Fruit fly (Drosophila melanogaster): ENCODE measurements around the gene Ncoa6.

Gene Ncoa6

dm6 chr2L:5305240-5305875 lies 21.1 kb downstream of the Ncoa6 start (continued):
- TF ChIP-seq Ets21C (GFP tag; optimal IDR thresholded peaks at IDR 0.05) = no peak
- TF ChIP-seq CG1621 (tag; optimal IDR thresholded peaks at IDR 0.05) = peak; percentile 16
- no peak for TF ChIP-seq Sox15 (GFP tag; optimal IDR thresholded peaks at IDR 0.05)
- no peak for TF ChIP-seq CG9139 (GFP tag; optimal IDR thresholded peaks at IDR 0.05)
- no peak for TF ChIP-seq CG8632 (GFP tag; optimal IDR thresholded peaks at IDR 0.05)
- no peak for TF ChIP-seq Hr4 (GFP tag; optimal IDR thresholded peaks at IDR 0.05)
- TF ChIP-seq CG16779 (tag; optimal IDR thresholded peaks at IDR 0.05) = peak; percentile 52
- TF ChIP-seq CG10669 (GFP tag; optimal IDR thresholded peaks at IDR 0.05) = no peak
- TF ChIP-seq CG4318 (GFP tag; optimal IDR thresholded peaks at IDR 0.05) = no peak
- peak; percentile 42 for TF ChIP-seq fd85E (GFP tag; optimal IDR thresholded peaks at IDR 0.05)
- TF ChIP-seq svp (GFP tag) = peak; percentile 93
- TF ChIP-seq CG8119 (GFP tag; IDR thresholded peaks at IDR 0.05) = no peak
- TF ChIP-seq CG32006 (GFP tag; optimal IDR thresholded peaks at IDR 0.05) = no peak
- no peak for TF ChIP-seq CG6792 (GFP tag; optimal IDR thresholded peaks at IDR 0.05)
- no peak for TF ChIP-seq CG11294 (GFP tag; IDR thresholded peaks at IDR 0.05)
- no peak for TF ChIP-seq CG10631 (GFP tag; optimal IDR thresholded peaks at IDR 0.05)
- no peak for TF ChIP-seq CG34406 (GFP tag; optimal IDR thresholded peaks at IDR 0.05)
- peak; percentile 72 for TF ChIP-seq Eip75B (GFP tag; optimal IDR thresholded peaks at IDR 0.05)
- no peak for TF ChIP-seq acj6 (GFP tag; optimal IDR thresholded peaks at IDR 0.05)
- TF ChIP-seq vri (GFP tag; optimal IDR thresholded peaks at IDR 0.05) = peak; percentile 100
- TF ChIP-seq CG3919 (GFP tag; optimal IDR thresholded peaks at IDR 0.05) = peak; percentile 64
- TF ChIP-seq CG31627 (GFP tag; optimal IDR thresholded peaks at IDR 0.05) = no peak

dm6 chr2L:5304367-5304766 lies 22.1 kb downstream of the Ncoa6 start:
- no peak for TF ChIP-seq svp (GFP tag)
- no peak for TF ChIP-seq fkh (GFP tag; optimal IDR thresholded peaks at IDR 0.05)
- TF ChIP-seq Hr4 (GFP tag; optimal IDR thresholded peaks at IDR 0.05) = no peak
- TF ChIP-seq topi (GFP tag; optimal IDR thresholded peaks at IDR 0.05) = no peak
- TF ChIP-seq Met (GFP tag; optimal IDR thresholded peaks at IDR 0.05) = no peak
- no peak for TF ChIP-seq Smox (GFP tag; optimal IDR thresholded peaks at IDR 0.05)
- TF ChIP-seq CG8319 (GFP tag; optimal IDR thresholded peaks at IDR 0.05) = no peak
- TF ChIP-seq Ets21C (GFP tag; optimal IDR thresholded peaks at IDR 0.05) = no peak
- TF ChIP-seq vri (GFP tag; optimal IDR thresholded peaks at IDR 0.05) = peak; percentile 12
- TF ChIP-seq CG11294 (GFP tag; IDR thresholded peaks at IDR 0.05) = no peak
- TF ChIP-seq CG3032 (tag; optimal IDR thresholded peaks at IDR 0.05) = no peak
- TF ChIP-seq Hr38 (GFP tag; optimal IDR thresholded peaks at IDR 0.05) = no peak
- TF ChIP-seq CG7368 (GFP tag; optimal IDR thresholded peaks at IDR 0.05) = no peak
- peak; percentile 49 for TF ChIP-seq dsx (GFP tag; optimal IDR thresholded peaks at IDR 0.05; ENCODE audit: poor library complexity, severe bottlenecking)
- TF ChIP-seq Sox14 (GFP tag; optimal IDR thresholded peaks at IDR 0.05) = no peak
- no peak for TF ChIP-seq CG16779 (tag; optimal IDR thresholded peaks at IDR 0.05)

- no peak for TF ChIP-seq CG11902 (GFP tag; optimal IDR thresholded peaks at IDR 0.05)
- TF ChIP-seq Sox15 (GFP tag; optimal IDR thresholded peaks at IDR 0.05) = no peak
- no peak for TF ChIP-seq CG4318 (GFP tag; optimal IDR thresholded peaks at IDR 0.05)
- no peak for TF ChIP-seq Met (GFP tag; optimal IDR thresholded peaks at IDR 0.05)
- no peak for TF ChIP-seq Smox (GFP tag; optimal IDR thresholded peaks at IDR 0.05)
- no peak for TF ChIP-seq OdsH (GFP tag; optimal IDR thresholded peaks at IDR 0.05)
- no peak for TF ChIP-seq net (GFP tag; optimal IDR thresholded peaks at IDR 0.05)
- TF ChIP-seq CG11762 (GFP tag; optimal IDR thresholded peaks at IDR 0.05; ENCODE audit: insufficient read depth) = no peak
- no peak for TF ChIP-seq CG10631 (GFP tag; optimal IDR thresholded peaks at IDR 0.05)
- TF ChIP-seq CG3919 (GFP tag; optimal IDR thresholded peaks at IDR 0.05) = no peak
- TF ChIP-seq CG8632 (GFP tag; optimal IDR thresholded peaks at IDR 0.05) = no peak
- TF ChIP-seq esn (GFP tag; optimal IDR thresholded peaks at IDR 0.05) = no peak
- peak; percentile 51; the same call in 1 of the 2 replicates for TF ChIP-seq Gug (GFP tag; IDR thresholded peaks at IDR 0.05)
- no peak for TF ChIP-seq CG6854 (GFP tag; optimal IDR thresholded peaks at IDR 0.05)
- TF ChIP-seq CG1621 (tag; optimal IDR thresholded peaks at IDR 0.05) = no peak
- TF ChIP-seq CG6792 (GFP tag; optimal IDR thresholded peaks at IDR 0.05) = no peak
- TF ChIP-seq lz (GFP tag; optimal IDR thresholded peaks at IDR 0.05) = no peak
- TF ChIP-seq eg (GFP tag; IDR thresholded peaks at IDR 0.05) = peak; percentile 59; the same call in 2 of the 3 replicates
- no peak for TF ChIP-seq Hr38 (GFP tag; optimal IDR thresholded peaks at IDR 0.05)
- peak; percentile 89 for TF ChIP-seq fkh (GFP tag; optimal IDR thresholded peaks at IDR 0.05)
- TF ChIP-seq CG9139 (GFP tag; optimal IDR thresholded peaks at IDR 0.05) = no peak
- peak; percentile 84 for TF ChIP-seq vri (GFP tag; optimal IDR thresholded peaks at IDR 0.05)
- TF ChIP-seq svp (GFP tag) = peak; percentile 64
- no peak for TF ChIP-seq salr (GFP tag; optimal IDR thresholded peaks at IDR 0.05)
- no peak for TF ChIP-seq achi (GFP tag; optimal IDR thresholded peaks at IDR 0.05)
- TF ChIP-seq Sox102F (GFP tag; optimal IDR thresholded peaks at IDR 0.05) = no peak
- TF ChIP-seq acj6 (GFP tag; optimal IDR thresholded peaks at IDR 0.05) = peak; percentile 35
Observed at dm6 chr2L:5303044-5303904, 23.2 kb downstream of the Ncoa6 start.
